Fruit fly (Drosophila melanogaster): ENCODE measurements around the gene CG13950.

Gene CG13950

DNA sequence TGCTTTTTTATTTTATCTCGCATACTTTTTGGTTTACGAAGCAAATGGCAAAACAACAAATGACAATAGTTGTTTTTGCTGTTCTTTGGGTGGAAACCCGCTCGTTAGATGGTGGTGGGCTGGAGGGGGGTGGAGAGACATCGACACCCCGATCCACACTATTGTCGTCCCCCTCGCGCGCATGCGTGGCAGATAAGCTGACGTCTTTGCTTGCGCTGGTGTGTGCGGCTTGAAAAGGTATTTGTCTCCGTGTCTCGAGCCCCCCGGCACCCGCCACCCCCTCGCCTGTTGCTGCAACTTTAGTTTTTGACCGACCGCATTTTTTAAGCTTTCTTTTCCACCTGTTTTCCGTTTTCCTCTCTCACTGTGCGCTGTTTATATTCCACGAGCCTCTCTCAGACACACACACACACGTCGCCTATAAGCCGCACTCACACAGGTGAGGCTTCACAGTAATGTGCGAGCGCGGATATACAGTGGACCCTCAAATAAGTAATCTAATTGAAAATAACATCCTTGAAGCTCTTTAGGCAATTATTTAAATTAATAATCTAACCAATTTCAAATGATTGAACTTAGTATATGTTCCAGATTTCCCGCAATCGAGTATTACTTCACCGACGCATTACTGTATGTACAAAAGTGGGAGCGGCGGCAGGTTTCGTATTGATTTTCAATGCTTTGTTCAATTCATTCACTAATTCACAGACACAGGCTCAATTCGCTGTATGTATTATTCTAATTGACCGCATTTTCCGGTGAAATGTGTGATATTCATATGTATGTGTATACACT lies 7.2 kb downstream of the CG13950 start (continued):
- peak; percentile 46; the same call in 1 of the 3 replicates for TF ChIP-seq knrl (GFP tag; IDR thresholded peaks at IDR 0.05; ENCODE audit: partially characterized antibody)
- peak; percentile 95 for TF ChIP-seq lab (GFP tag; optimal IDR thresholded peaks at IDR 0.05)
- peak; percentile 84 for TF ChIP-seq danr (GFP tag; IDR thresholded peaks at IDR 0.05)
- TF ChIP-seq nerfin-1 (tag; optimal IDR thresholded peaks at IDR 0.05) = peak; percentile 88
- peak; percentile 78 for TF ChIP-seq CG17802 (tag; optimal IDR thresholded peaks at IDR 0.05)
- TF ChIP-seq pb (GFP tag; optimal IDR thresholded peaks at IDR 0.05) = peak; percentile 54
- peak; percentile 95 for TF ChIP-seq Xrp1 (GFP tag; IDR thresholded peaks at IDR 0.05)
- peak; percentile 89 for TF ChIP-seq sug (tag; optimal IDR thresholded peaks at IDR 0.05)
- no peak for TF ChIP-seq HLHmδ (GFP tag; optimal IDR thresholded peaks at IDR 0.05)
- TF ChIP-seq dan (GFP tag; IDR thresholded peaks at IDR 0.05) = peak; percentile 66; the same call in 1 of the 2 replicates
- TF ChIP-seq Abd-B (GFP tag; optimal IDR thresholded peaks at IDR 0.05) = peak; percentile 91
- TF ChIP-seq CG4282 (GFP tag; optimal IDR thresholded peaks at IDR 0.05) = peak; percentile 32
- TF ChIP-seq Dbx (GFP tag; IDR thresholded peaks at IDR 0.05) = peak; percentile 96
- no peak for TF ChIP-seq CG34224 (GFP tag; IDR thresholded peaks at IDR 0.05; ENCODE audit: partially characterized antibody)
- TF ChIP-seq CG1529 (GFP tag; optimal IDR thresholded peaks at IDR 0.05) = peak; percentile 85
- peak; percentile 81 for TF ChIP-seq Six4 (GFP tag; optimal IDR thresholded peaks at IDR 0.05)
- peak; percentile 71 for TF ChIP-seq fd64A (GFP tag; optimal IDR thresholded peaks at IDR 0.05)
- peak; percentile 59 for TF ChIP-seq CG15073 (GFP tag; optimal IDR thresholded peaks at IDR 0.05)
- TF ChIP-seq Sin3A (optimal IDR thresholded peaks at IDR 0.05) = no peak
- TF ChIP-seq CG11504 (tag; optimal IDR thresholded peaks at IDR 0.05) = peak; percentile 93
- TF ChIP-seq CG6654 (GFP tag; optimal IDR thresholded peaks at IDR 0.05) = peak; percentile 66
- peak; percentile 91; the same call in 2 of the 3 replicates for TF ChIP-seq CG2199 (GFP tag; IDR thresholded peaks at IDR 0.05)
- TF ChIP-seq Ssrp (tag; optimal IDR thresholded peaks at IDR 0.05) = peak; percentile 90
- TF ChIP-seq CG18476 (GFP tag; optimal IDR thresholded peaks at IDR 0.05) = peak; percentile 83
- peak; percentile 95 for TF ChIP-seq CG10321 (GFP tag; IDR thresholded peaks at IDR 0.05)
- TF ChIP-seq CG31388 (GFP tag; optimal IDR thresholded peaks at IDR 0.05) = peak; percentile 75
- peak; percentile 81 for TF ChIP-seq CG15011 (GFP tag; optimal IDR thresholded peaks at IDR 0.05)
- TF ChIP-seq Pdp1 (GFP tag; optimal IDR thresholded peaks at IDR 0.05) = peak; percentile 91 to 94
- peak; percentile 87 for TF ChIP-seq Atf-2 (GFP tag; optimal IDR thresholded peaks at IDR 0.05)
- no peak for TF ChIP-seq hth (optimal IDR thresholded peaks at IDR 0.05)
- TF ChIP-seq pzg (GFP tag; optimal IDR thresholded peaks at IDR 0.05) = peak; percentile 14
- peak; percentile 96 for TF ChIP-seq CG2120 (GFP tag; optimal IDR thresholded peaks at IDR 0.05)
- peak; percentile 87 for TF ChIP-seq CG13775 (GFP tag; optimal IDR thresholded peaks at IDR 0.05)
- peak; percentile 51 for TF ChIP-seq CG10565 (GFP tag; optimal IDR thresholded peaks at IDR 0.05)
- TF ChIP-seq CG7556 (GFP tag; optimal IDR thresholded peaks at IDR 0.05) = peak; percentile 90
- TF ChIP-seq ato (GFP tag; IDR thresholded peaks at IDR 0.05; ENCODE audit: partially characterized antibody) = no peak
- TF ChIP-seq NFAT (GFP tag; IDR thresholded peaks at IDR 0.05) = peak; percentile 97
- TF ChIP-seq odd (GFP tag; optimal IDR thresholded peaks at IDR 0.05) = peak; percentile 78
- TF ChIP-seq ash1 (GFP tag; optimal IDR thresholded peaks at IDR 0.05) = peak; percentile 6
- peak; percentile 29 for TF ChIP-seq CTCF (GFP tag; optimal IDR thresholded peaks at IDR 0.05)
- TF ChIP-seq CG3065 (GFP tag; optimal IDR thresholded peaks at IDR 0.05) = peak; percentile 62
- peak; percentile 89 for TF ChIP-seq CG3281 (GFP tag; optimal IDR thresholded peaks at IDR 0.05)
- TF ChIP-seq CG12391 (tag; optimal IDR thresholded peaks at IDR 0.05) = peak; percentile 93
- peak; percentile 87 for TF ChIP-seq Hmx (GFP tag; optimal IDR thresholded peaks at IDR 0.05)
- peak; percentile 69 for TF ChIP-seq Ets97D (GFP tag; optimal IDR thresholded peaks at IDR 0.05)
- peak; percentile 89 for TF ChIP-seq Dip3 (GFP tag; optimal IDR thresholded peaks at IDR 0.05)
- TF ChIP-seq CG32532 (GFP tag; IDR thresholded peaks at IDR 0.05) = peak; percentile 97
- TF ChIP-seq ERR (GFP tag; optimal IDR thresholded peaks at IDR 0.05) = peak; percentile 85
- TF ChIP-seq slou (GFP tag; optimal IDR thresholded peaks at IDR 0.05) = peak; percentile 72
- TF ChIP-seq CG13424 (tag; optimal IDR thresholded peaks at IDR 0.05) = peak; percentile 96

All from whole organism, embryonic.